Worm (Caenorhabditis elegans): ENCODE measurements around the gene C06C6.9.

DNA sequence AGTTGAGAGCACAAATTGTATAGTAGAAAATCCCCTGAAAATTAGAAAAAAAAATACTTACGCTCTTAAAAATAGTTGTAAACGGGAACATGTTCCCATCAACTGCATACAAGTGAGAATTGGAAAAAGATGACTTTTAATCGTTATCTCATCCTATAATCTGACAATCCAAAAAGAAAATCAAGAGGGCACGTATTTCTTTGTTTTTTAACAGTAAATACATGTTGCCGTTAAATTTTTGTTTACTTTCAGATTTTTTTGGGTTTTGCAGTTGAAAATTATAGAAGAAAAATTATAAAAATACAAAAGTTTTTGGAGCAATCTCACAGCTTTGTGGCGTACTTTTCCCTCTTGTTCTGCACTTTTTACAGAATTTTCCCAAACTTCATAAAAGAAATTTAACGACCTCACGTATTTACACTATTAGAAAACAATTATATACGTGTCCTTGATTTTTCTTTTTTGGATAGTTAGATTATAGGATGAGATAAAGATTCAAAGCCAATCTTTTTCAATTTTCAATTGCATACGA lies at the start of gene C06C6.9, which contains the start of gene C06C6.8:
- TF ChIP-seq skn-1 (tag; optimal IDR thresholded peaks at IDR 0.05) = no peak
- no peak for TF ChIP-seq aly-2 (tag; optimal IDR thresholded peaks at IDR 0.05)
